Fruit fly (Drosophila melanogaster): Measurements from ENCODE around the gene CG18596.

DNA sequence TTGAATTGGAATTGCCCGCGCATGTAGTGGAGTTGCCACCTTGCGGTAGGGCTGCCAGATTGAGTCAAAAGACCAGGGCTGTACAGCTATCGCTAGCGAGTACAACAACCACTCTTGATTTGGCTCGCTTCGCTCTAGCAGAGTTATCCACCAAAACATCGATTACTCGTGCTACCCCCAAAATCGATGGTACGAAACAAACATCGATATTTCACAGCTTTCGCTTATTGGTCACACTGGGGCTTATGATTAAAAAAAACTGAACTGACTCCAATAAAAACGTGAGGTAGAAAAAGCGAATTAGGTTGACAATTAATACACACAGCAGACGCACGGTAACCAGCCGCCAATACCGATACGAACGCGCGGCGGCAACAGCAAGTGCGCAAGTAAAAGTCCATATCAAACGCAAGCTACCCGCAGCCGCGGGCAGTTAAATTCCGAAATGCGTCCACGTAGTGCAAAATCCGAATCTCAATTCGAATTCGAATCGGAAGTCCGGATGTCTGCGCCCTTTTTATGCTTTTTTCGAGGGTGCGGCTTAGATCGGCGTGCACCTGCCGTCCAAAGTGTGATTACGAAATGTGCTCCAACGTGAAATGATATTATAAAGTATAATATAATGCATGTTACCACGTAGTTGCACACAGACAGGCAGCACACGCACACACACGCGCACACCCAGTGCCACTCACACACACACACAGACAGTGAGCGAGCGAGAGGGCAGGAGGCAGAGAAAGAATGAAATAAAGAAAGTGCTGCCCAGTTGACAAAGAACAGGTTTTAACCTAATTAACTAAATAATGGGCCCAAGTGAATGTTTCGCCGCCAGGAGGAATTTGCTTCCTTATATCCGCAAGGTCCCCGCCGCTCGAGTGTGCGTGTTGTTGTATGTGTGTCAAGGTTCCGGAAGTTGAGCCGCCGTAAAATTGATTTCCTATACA, 19.0 kb upstream of the CG18596 start, which contains the start of gene Sar1:
- no peak for TF ChIP-seq h (optimal IDR thresholded peaks at IDR 0.05)
- no peak for TF ChIP-seq Myc (optimal IDR thresholded peaks at IDR 0.05)
- TF ChIP-seq ttk (optimal IDR thresholded peaks at IDR 0.05): no peak
- no peak for TF ChIP-seq insv (optimal IDR thresholded peaks at IDR 0.05)
- TF ChIP-seq Sin3A (optimal IDR thresholded peaks at IDR 0.05): no peak
- no peak for TF ChIP-seq psq (optimal IDR thresholded peaks at IDR 0.05)
